Worm (Caenorhabditis elegans) whole organism, young adult: Measurements from ENCODE around the gene F52H2.15.

Experiments used
- B0019.2 ChIP-seq: fragments of 200-800 bp; sonication (Bioruptor generic); conservative IDR thresholded peaks from 2 replicates; pipeline ENCODE4 v1.3.6; 2022; ENCODE audit warnings: missing genetic modification reagents, missing genetic modification characterization, missing compliant biosample characterization
- B0336.3 ChIP-seq: fragments of 200-800 bp; sonication (Bioruptor generic); IDR thresholded peaks from 2 replicates; pipeline ENCODE4 v1.3.6; 2022; ENCODE audit warnings: missing genetic modification characterization, missing compliant biosample characterization
- T07F8.4 ChIP-seq: sonication (generic microtip); optimal IDR thresholded peaks from 2 replicates; lab custom pipeline; 2016; ENCODE audit warnings: mild to moderate bottlenecking, missing genetic modification characterization, moderate library complexity, missing compliant biosample characterization
- Y79H2A.3 ChIP-seq: fragments of 200-800 bp; sonication (Bioruptor generic); conservative IDR thresholded peaks from 2 replicates; pipeline ENCODE4 v1.3.6; 2022; ENCODE audit warnings: missing genetic modification reagents, missing genetic modification characterization, missing compliant biosample characterization
- ZK185.1 ChIP-seq: sonication (generic microtip); optimal IDR thresholded peaks from 2 replicates; lab custom pipeline; 2016; ENCODE audit warnings: mild to moderate bottlenecking, missing genetic modification characterization, missing compliant biosample characterization; ENCODE audit not compliant: poor library complexity, severe bottlenecking
- akir-1 ChIP-seq: fragments of 200-800 bp; sonication (Bioruptor generic); optimal IDR thresholded peaks from 2 replicates; lab custom pipeline; 2018; ENCODE audit warnings: mild to moderate bottlenecking, missing genetic modification characterization, moderate library complexity, missing compliant biosample characterization
- ceh-79 ChIP-seq: sonication (generic microtip); optimal IDR thresholded peaks from 2 replicates; lab custom pipeline; 2017; ENCODE audit warnings: mild to moderate bottlenecking, missing genetic modification characterization, missing compliant biosample characterization
- dox-1 ChIP-seq: fragments of 200-800 bp; sonication (Bioruptor generic); IDR thresholded peaks from 2 replicates; pipeline ENCODE4 v1.3.6; 2022; ENCODE audit warnings: missing genetic modification reagents, missing genetic modification characterization, missing compliant biosample characterization
- efl-1 ChIP-seq: fragments of 150-350 bp; optimal IDR thresholded peaks from 2 replicates; lab custom pipeline; 2014; ENCODE audit warnings: missing biosample characterization, missing genetic modification reagents, missing genetic modification characterization
- egl-18 ChIP-seq: fragments of 200-800 bp; sonication (Bioruptor generic); IDR thresholded peaks from 2 replicates; pipeline ENCODE4 v1.3.6; 2022; ENCODE audit warnings: missing genetic modification reagents, missing genetic modification characterization, missing compliant biosample characterization
- egrh-3 ChIP-seq: fragments of 200-800 bp; sonication (Bioruptor generic); IDR thresholded peaks from 2 replicates; pipeline ENCODE4 v1.3.6; 2022; ENCODE audit warnings: missing genetic modification reagents, missing genetic modification characterization, missing compliant biosample characterization
- ets-4 ChIP-seq: fragments of 200-800 bp; sonication (Bioruptor generic); optimal IDR thresholded peaks from 2 replicates; lab custom pipeline; 2018; ENCODE audit warnings: mild to moderate bottlenecking, missing genetic modification characterization, missing compliant biosample characterization
- hmg-20 ChIP-seq: fragments of 200-800 bp; sonication (Bioruptor generic); IDR thresholded peaks from 2 replicates; pipeline ENCODE4 v1.3.6; 2022; ENCODE audit warnings: missing genetic modification reagents, missing genetic modification characterization, missing compliant biosample characterization
- hrde-1 ChIP-seq: sonication (generic microtip); optimal IDR thresholded peaks from 2 replicates; lab custom pipeline; 2016; ENCODE audit warnings: missing genetic modification characterization, mild to moderate bottlenecking, missing compliant biosample characterization, moderate library complexity, missing genotype, missing genetic modification reagents, borderline replicate concordance
- lin-54 ChIP-seq: fragments of 200-800 bp; sonication (Bioruptor generic); optimal IDR thresholded peaks from 2 replicates; lab custom pipeline; 2018; ENCODE audit warnings: mild to moderate bottlenecking, missing genetic modification characterization, missing compliant biosample characterization
- nfyb-1 ChIP-seq: fragments of 200-800 bp; sonication (Bioruptor generic); IDR thresholded peaks from 2 replicates; pipeline ENCODE4 v1.3.6; 2022; ENCODE audit warnings: missing genetic modification reagents, missing genetic modification characterization, missing compliant biosample characterization
- nhr-80 ChIP-seq: sonication (generic microtip); optimal IDR thresholded peaks from 2 replicates; lab custom pipeline; 2016; ENCODE audit warnings: missing genetic modification characterization, missing compliant biosample characterization
- nhr-90 ChIP-seq: sonication (generic microtip); optimal IDR thresholded peaks from 2 replicates; lab custom pipeline; 2016; ENCODE audit warnings: missing genotype, mild to moderate bottlenecking, missing genetic modification characterization, missing compliant biosample characterization
- rec-8 ChIP-seq, 2 experiments: sonication (generic microtip); optimal IDR thresholded peaks; 2 replicates each; lab custom pipeline; 2016; ENCODE audit warnings: mild to moderate bottlenecking in 2 of 2, missing genetic modification characterization in 2 of 2, missing genetic modification reagents in 2 of 2, missing genotype in 2 of 2, missing biosample characterization in 1 of 2, missing compliant biosample characterization in 1 of 2, moderate library complexity in 1 of 2
- snpc-1.3 ChIP-seq: sonication (generic microtip); optimal IDR thresholded peaks from 2 replicates; lab custom pipeline; 2017; ENCODE audit warnings: missing genetic modification characterization, mild to moderate bottlenecking, missing compliant biosample characterization, antibody characterized with exemption, moderate library complexity, missing genotype, missing genetic modification reagents; ENCODE audit not compliant: insufficient read depth
- somi-1 ChIP-seq: fragments of 200-800 bp; sonication (Bioruptor generic); optimal IDR thresholded peaks from 2 replicates; lab custom pipeline; 2018; ENCODE audit warnings: mild to moderate bottlenecking, missing genetic modification characterization, missing compliant biosample characterization
- tbp1 ChIP-seq: fragments of 200-800 bp; sonication (Bioruptor generic); optimal IDR thresholded peaks from 2 replicates; lab custom pipeline; 2018; ENCODE audit warnings: mild to moderate bottlenecking, missing genetic modification characterization, missing compliant biosample characterization
- zfh-2 ChIP-seq: fragments of 200-800 bp; sonication (Bioruptor generic); conservative IDR thresholded peaks from 2 replicates; pipeline ENCODE4 v1.3.6; 2022; ENCODE audit warnings: missing genetic modification reagents, missing genetic modification characterization, missing compliant biosample characterization
- ztf-25 ChIP-seq: fragments of 200-800 bp; sonication (Bioruptor generic); IDR thresholded peaks from 2 replicates; pipeline ENCODE4 v1.3.6; 2022; ENCODE audit warnings: missing genetic modification reagents, missing genetic modification characterization, missing compliant biosample characterization

F52H2.15 gene

DNA sequence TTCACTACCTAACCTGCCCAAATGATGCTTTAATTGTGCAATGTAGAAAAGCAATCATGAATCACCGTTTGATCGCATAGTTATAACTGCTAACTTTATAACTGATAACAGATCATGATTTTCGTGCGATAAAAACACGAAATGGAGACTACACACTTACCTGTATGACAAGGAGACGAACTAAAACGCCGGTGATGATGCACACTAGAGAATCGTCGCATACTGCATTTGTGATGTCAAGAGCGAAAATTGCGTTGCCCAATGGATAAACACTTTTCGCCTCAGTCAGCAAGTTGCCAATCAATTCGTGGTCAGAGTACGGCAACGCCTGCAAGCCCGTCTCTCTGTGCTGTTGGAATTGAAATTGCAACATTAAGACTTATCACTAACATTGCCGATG, 3.9 kb downstream of the F52H2.15 start (continued):
- no peak for TF ChIP-seq Y79H2A.3 (GFP tag; lab: Robert Waterston, UW)
- TF ChIP-seq ZK185.1: peak; percentile 6
- peak; percentile 84 for TF ChIP-seq nfyb-1 (GFP tag; lab: Robert Waterston, UW)
- TF ChIP-seq efl-1 (GFP tag; lab: Kevin White, UChicago): no peak
- TF ChIP-seq akir-1 (GFP tag; lab: Kevin White, UChicago): peak; percentile 57
- TF ChIP-seq tbp1 (GFP tag; lab: Kevin White, UChicago): peak; percentile 37
- TF ChIP-seq B0336.3 (GFP tag; lab: Robert Waterston, UW): peak; percentile 81
- TF ChIP-seq ets-4 (GFP tag; lab: Kevin White, UChicago): peak; percentile 66
- TF ChIP-seq, all 124 proteins: peak for 17

DNA sequence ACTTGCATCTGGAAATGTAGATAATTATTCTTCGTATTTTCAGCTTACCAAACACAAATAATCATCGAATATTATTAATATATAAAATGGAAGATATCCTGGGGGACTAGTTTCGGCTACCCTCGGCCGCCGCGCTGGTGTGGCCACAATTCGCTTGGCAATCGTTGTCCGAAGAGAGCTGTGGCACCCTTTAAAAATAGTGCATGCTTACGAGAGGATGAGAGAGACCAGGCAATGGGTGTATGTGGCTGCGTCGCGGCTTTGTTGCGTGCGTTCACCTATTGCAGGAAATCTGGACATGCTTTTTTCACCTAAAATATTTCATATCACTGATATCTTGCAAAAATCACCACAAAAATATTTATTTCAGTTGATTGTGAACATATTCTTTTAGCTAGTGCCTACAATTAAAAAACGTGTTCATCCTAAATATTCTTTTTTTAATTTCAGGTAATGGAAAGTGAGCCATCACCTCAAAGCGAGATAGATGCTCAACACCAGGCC, 7.5 kb downstream of the F52H2.15 start, which contains the start of the genes ccd-5 and F52H2.1:
ccd-5 (minus strand) TSS at position 8 of the 504 bp plus-strand sequence.
F52H2.1 (plus strand) TSS at position 454 of the 504 bp plus-strand sequence.
- TF ChIP-seq dox-1 (GFP tag; lab: Robert Waterston, UW) (peak; percentile 29; the same call in 1 of the 2 replicates), rec-8 (tag; optimal IDR thresholded peaks at IDR 0.05; lab: Kevin White, UChicago) (no peak), hrde-1 (no peak), zfh-2 (GFP tag; lab: Robert Waterston, UW) (peak; percentile 57; the same call in 1 of the 2 replicates), egl-18 (GFP tag; lab: Robert Waterston, UW) (0 out of 2 replicates have a peak, but pooled peaks have one; percentile 33)

DNA sequence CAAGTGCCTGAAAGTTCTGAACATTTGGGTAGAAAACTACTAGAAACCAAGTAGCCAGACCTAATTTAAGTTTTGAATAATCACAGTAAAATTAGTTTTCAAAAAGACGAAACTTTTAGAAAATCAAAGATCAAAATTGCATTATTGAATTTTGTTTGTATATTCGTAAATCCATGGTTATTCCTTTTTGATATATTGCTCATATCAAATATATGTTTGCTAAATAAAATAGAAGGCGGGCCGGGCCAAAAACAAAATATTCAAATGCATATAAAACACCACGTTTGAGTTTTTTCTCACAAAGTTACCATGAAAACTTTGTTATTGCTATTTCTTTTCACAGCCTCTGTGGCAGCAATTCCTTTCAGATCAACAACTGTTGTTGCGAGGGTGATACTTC, 12.3 kb downstream of the F52H2.15 start, which contains the start of gene ttr-42:
ttr-42 (plus strand) TSS at position 301 of the 400 bp plus-strand sequence.
- TF ChIP-seq nhr-90: no peak

DNA sequence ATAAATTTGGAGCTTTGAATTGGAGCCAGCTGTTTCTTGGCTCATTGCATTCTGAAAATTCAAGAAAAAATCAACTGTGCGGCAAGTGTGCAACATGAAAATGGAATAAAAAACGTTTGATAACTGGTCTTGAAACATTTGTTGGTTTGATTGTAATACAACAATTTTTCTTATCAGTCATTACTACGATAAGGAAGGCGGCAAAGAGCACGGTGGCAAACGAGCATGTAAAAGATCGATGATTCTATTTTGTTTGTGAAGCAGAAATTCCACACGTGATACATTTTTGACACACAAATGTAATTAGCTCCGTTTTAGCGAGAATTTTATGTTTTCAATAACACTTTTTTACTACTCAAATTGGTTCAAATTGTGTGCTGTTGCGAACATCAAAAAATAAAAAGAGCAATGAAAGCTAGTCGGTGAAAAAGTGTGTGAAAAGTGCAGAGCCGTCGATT, 15.4 kb downstream of the F52H2.15 start, which contains the start of gene H01M10.1:
H01M10.1 (minus strand) TSS at position 51 of the 458 bp plus-strand sequence.
- TF ChIP-seq ceh-79 (tag; lab: Kevin White, UChicago) (no peak), snpc-1.3 (no peak), T07F8.4 (tag; lab: Kevin White, UChicago) (no peak), nhr-80 (peak; percentile 76)

DNA sequence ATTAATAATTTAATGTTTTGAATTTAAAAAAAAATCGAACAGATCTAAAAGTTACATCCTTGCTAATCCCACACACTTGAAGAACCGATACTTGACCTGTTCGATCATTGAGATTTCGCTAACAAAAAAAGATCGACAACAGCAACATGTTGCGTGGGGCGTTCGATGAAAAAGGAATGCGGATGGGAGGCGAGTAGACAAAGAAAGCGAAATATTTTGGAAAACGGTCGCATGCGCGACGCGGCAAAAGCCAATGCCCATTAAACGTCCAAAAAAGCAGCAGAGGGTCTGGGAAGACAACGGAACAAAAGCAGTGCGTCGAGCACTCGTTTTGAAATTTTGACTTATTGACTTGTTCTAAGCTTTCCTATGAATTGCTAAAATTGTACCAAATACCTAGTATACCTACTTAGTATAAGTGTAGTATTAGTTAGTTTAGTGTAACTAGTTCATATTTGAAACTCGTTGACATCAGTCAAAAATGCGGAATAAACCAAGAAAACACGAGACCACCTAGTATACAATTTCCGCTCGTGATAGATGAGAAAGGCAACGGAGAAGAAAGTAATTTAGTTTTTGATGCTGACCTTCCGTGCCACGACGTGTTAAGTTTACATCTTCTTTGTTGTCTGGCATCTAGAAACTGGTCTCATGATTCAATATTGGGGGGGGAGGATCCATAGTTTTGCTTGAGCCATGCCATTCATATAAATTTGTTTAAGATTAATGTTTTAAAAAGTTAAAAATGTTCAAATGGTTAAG, 16.9 kb downstream of the F52H2.15 start:
- no peak for TF ChIP-seq B0019.2 (GFP tag; lab: Robert Waterston, UW)
- TF ChIP-seq, all 124 proteins: peak for 0

DNA sequence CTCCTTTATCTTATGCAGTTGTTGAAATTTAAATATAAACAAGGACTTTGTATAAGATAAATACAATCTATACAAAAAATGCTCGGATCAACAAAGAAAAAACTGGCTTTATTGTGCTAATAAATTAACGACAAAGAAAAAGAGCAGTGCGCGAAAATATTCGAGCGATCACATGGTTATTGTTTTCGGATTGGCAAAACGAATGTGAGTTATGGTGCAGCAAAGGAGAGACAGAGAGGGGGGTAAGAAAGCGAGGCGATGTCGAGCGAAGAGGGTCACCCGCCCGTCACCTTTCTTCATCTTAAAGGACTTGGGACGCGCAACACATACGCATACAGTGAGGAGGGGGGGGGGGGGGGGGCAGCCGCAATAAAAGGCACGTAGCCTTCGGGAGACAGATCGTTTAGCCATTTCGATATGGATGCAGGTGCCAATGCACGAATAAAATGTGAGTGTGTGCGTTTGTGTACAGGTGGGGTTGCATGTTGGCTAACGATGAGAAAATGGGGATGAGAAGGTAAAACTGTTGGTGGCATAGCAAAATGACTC, 18.1 kb downstream of the F52H2.15 start:
- peak; percentile 18; the same call in 1 of the 2 replicates for TF ChIP-seq egrh-3 (GFP tag; lab: Robert Waterston, UW)
- no peak for TF ChIP-seq lin-54 (GFP tag; lab: Kevin White, UChicago)
- 0 out of 2 replicates have a peak, but pooled peaks have one; percentile 26 for TF ChIP-seq ztf-25 (GFP tag; lab: Robert Waterston, UW)
- TF ChIP-seq ZK185.1: no peak
- TF ChIP-seq hmg-20 (GFP tag; lab: Robert Waterston, UW): no peak
- TF ChIP-seq somi-1 (GFP tag; lab: Kevin White, UChicago): no peak
